Worm (Caenorhabditis elegans): ENCODE results near the gene Y41G9A.17.
A peak's percentile ranks its signal among the peaks of the same experiment; 100 is the strongest.

Gene Y41G9A.17

DNA sequence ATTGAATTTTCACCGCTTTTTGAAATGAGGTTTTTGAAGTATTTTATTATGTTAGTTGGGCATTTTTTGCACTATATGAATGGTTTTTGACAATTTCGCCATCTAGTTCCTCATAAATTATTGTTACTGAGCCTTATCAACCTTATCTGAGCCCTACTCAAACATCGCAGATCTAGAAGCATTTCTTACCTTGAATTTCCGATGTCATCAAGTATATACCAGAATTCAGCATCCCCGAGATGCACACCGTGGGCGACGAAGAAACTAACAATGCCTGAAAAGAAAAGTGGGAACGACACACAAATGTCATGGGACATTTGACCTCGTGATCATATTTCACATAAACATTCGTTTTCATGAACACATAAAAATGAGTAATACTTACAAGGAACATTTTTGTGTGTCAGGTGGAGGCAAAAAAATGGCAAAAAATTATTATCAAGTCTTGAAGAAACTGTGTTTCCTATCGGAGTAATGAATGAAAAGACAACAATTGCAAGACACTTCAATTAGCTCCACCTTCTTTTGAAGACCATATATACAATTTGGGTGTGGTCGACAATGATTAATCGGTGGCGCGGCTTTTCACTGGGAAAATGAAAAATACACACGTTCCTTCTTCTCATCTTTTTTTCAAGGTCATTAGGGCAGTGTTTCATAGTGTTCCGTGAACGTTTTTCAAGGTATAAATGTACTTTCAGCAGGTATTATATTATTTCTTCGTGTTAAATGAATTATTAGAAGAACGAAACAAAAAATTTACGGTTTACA, 27.1 kb downstream of the Y41G9A.17 start (continued):
- TF ChIP-seq mxl-1 (tag; optimal IDR thresholded peaks at IDR 0.05) = no peak
- TF ChIP-seq mcd-1 (GFP tag; IDR thresholded peaks at IDR 0.05) = no peak
- no peak for TF ChIP-seq ztf-6 (GFP tag; IDR thresholded peaks at IDR 0.05)
- no peak for TF ChIP-seq T26A5.8 (tag; optimal IDR thresholded peaks at IDR 0.05)
- no peak for TF ChIP-seq D2030.7 (GFP tag; IDR thresholded peaks at IDR 0.05)
- peak; percentile 17 for TF ChIP-seq tlf-1 (GFP tag; optimal IDR thresholded peaks at IDR 0.05)
- no peak for TF ChIP-seq efl-1 (GFP tag; optimal IDR thresholded peaks at IDR 0.05)
- no peak for TF ChIP-seq nhr-90 (tag; optimal IDR thresholded peaks at IDR 0.05)
- TF ChIP-seq pha-4 (tag; optimal IDR thresholded peaks at IDR 0.05) = no peak
- TF ChIP-seq ccch-3 (GFP tag; optimal IDR thresholded peaks at IDR 0.05) = no peak
- TF ChIP-seq athp-1 (tag; optimal IDR thresholded peaks at IDR 0.05) = no peak
- no peak for TF ChIP-seq zim-3 (tag; optimal IDR thresholded peaks at IDR 0.05)
- TF ChIP-seq hlh-12 (tag; optimal IDR thresholded peaks at IDR 0.05) = no peak
- no peak for TF ChIP-seq lag-1 (GFP tag; IDR thresholded peaks at IDR 0.05)
- no peak for TF ChIP-seq chd-7 (tag; optimal IDR thresholded peaks at IDR 0.05)
- TF ChIP-seq ztf-25 (GFP tag; IDR thresholded peaks at IDR 0.05) = no peak
- no peak for TF ChIP-seq ceh-58 (GFP tag; IDR thresholded peaks at IDR 0.05)
- 0 out of 2 replicates have a peak, but pooled peaks have one; percentile 11 for TF ChIP-seq madf-3 (GFP tag; IDR thresholded peaks at IDR 0.05)
- peak; percentile 34 for TF ChIP-seq F22D6.2 (tag; optimal IDR thresholded peaks at IDR 0.05)
- no peak for TF ChIP-seq hrde-1 (tag; optimal IDR thresholded peaks at IDR 0.05; ENCODE audit: borderline replicate concordance)
- TF ChIP-seq unc-62 (GFP tag; optimal IDR thresholded peaks at IDR 0.05) = peak; percentile 29
- TF ChIP-seq hsf-1 (GFP tag; IDR thresholded peaks at IDR 0.05) = no peak
- no peak for TF ChIP-seq rec-8 (tag; optimal IDR thresholded peaks at IDR 0.05)
- TF ChIP-seq dpff-1 (tag; optimal IDR thresholded peaks at IDR 0.05) = no peak
- TF ChIP-seq hmg-1.2 (GFP tag; IDR thresholded peaks at IDR 0.05) = no peak
- TF ChIP-seq lir-1 (GFP tag; conservative IDR thresholded peaks at IDR 0.05) = no peak
- no peak for TF ChIP-seq F37B4.10 (GFP tag; IDR thresholded peaks at IDR 0.05)
- no peak for TF ChIP-seq him-1 (tag; optimal IDR thresholded peaks at IDR 0.05)
- no peak for TF ChIP-seq B0261.1 (tag; optimal IDR thresholded peaks at IDR 0.05)
- no peak for TF ChIP-seq ztf-22 (GFP tag; optimal IDR thresholded peaks at IDR 0.05)
- no peak for TF ChIP-seq nfya-1 (tag; optimal IDR thresholded peaks at IDR 0.05; ENCODE audit: borderline replicate concordance, insufficient read depth)
- TF ChIP-seq F33H1.4 (GFP tag; IDR thresholded peaks at IDR 0.05) = no peak
- TF ChIP-seq rcor-1 (GFP tag; IDR thresholded peaks at IDR 0.05) = no peak
- TF ChIP-seq F57A8.1 (GFP tag; optimal IDR thresholded peaks at IDR 0.05) = no peak
- no peak for TF ChIP-seq C17E4.6 (GFP tag; IDR thresholded peaks at IDR 0.05)
- TF ChIP-seq T07F8.4 (tag; optimal IDR thresholded peaks at IDR 0.05) = no peak
- TF ChIP-seq egrh-3 (GFP tag; IDR thresholded peaks at IDR 0.05) = no peak
- TF ChIP-seq F55B11.4 (tag; optimal IDR thresholded peaks at IDR 0.05; ENCODE audit: borderline replicate concordance, insufficient read depth) = no peak
- no peak for TF ChIP-seq ceh-79 (tag; optimal IDR thresholded peaks at IDR 0.05)
- TF ChIP-seq mel-28 (tag; optimal IDR thresholded peaks at IDR 0.05; ENCODE audit: borderline replicate concordance) = no peak

All from whole organism, young adult.